Worm (Caenorhabditis elegans): ENCODE data around the gene bath-28.

ce11 chrII:3338556-3338955 is 6.2 kb downstream of the bath-28 start, which contains the start of gene F14D2.7:
- TF ChIP-seq pax-1 (tag; optimal IDR thresholded peaks at IDR 0.05), result no peak
- TF ChIP-seq odd-2 (tag; optimal IDR thresholded peaks at IDR 0.05), result no peak
- no peak for TF ChIP-seq ama-1 (optimal IDR thresholded peaks at IDR 0.05)
- TF ChIP-seq hlh-30 (tag; optimal IDR thresholded peaks at IDR 0.05; ENCODE audit: insufficient read depth), result no peak
- no peak for TF ChIP-seq nhr-11 (tag; optimal IDR thresholded peaks at IDR 0.05)
- TF ChIP-seq pqm-1 (tag; optimal IDR thresholded peaks at IDR 0.05), result no peak
- no peak for TF ChIP-seq lim-6 (tag; optimal IDR thresholded peaks at IDR 0.05)
